Worm (Caenorhabditis elegans) whole organism, midembryonic: ENCODE results near the gene nhr-41.

Experiments
- flt-1 ChIP-seq: fragments of 200-800 bp; sonication (Bioruptor generic); IDR thresholded peaks from 2 replicates; pipeline ENCODE4 v1.3.6; 2022; ENCODE audit warnings: missing genetic modification characterization, missing compliant biosample characterization
- klf-2 ChIP-seq: fragments of 200-800 bp; sonication (Bioruptor generic); conservative IDR thresholded peaks from 2 replicates; pipeline ENCODE4 v1.3.6; 2022; ENCODE audit warnings: missing genetic modification reagents, missing genetic modification characterization, missing compliant biosample characterization
- med-1 ChIP-seq: sonication (generic microtip); optimal IDR thresholded peaks from 2 replicates; lab custom pipeline; 2017; ENCODE audit warnings: missing genetic modification characterization, mild to moderate bottlenecking, missing compliant biosample characterization, antibody characterized with exemption, missing genetic modification reagents; ENCODE audit not compliant: insufficient read depth
- ref-1 ChIP-seq: fragments of 200-800 bp; sonication (Bioruptor generic); conservative IDR thresholded peaks from 2 replicates; pipeline ENCODE4 v1.3.6; 2022; ENCODE audit warnings: missing genetic modification reagents, missing genetic modification characterization, missing compliant biosample characterization
- tab-1 ChIP-seq: fragments of 200-800 bp; sonication (Bioruptor generic); IDR thresholded peaks from 2 replicates; pipeline ENCODE4 v1.3.6; 2022; ENCODE audit warnings: missing genetic modification characterization, missing compliant biosample characterization

DNA sequence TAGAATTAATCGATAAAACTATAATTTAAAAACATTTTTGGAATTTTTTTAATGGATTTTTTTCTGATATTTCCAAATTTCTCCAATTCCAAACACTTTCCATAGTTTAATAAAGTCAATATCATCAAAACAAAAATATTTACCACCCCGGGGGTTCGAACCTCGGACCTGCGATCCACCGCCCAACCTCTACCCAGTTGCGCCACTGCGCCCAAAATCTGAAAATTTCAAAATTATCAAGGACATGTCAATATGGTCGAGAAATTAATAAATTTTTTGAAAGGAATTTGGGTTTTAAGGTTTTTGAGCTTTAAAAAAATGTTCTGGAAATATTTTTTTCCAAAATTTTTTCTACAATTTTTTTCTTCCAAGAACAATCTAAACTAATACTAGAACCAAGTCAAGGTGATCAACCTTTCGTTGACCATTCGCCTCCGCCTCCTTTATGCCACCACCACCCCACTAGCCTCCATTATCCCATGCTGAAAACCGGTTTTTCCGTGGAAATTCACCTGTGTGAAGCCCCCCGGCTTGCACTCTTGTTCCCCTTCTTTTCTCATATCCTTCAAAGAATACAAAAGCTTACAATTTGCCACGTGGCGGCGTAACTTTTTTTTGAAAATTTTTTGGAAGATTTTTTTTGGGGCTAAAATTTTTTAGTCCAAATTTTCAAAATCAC lies 4.3 kb upstream of the nhr-41 start:
- TF ChIP-seq klf-2 (GFP tag; lab: Robert Waterston, UW) (no peak), med-1 (GFP tag; lab: Kevin White, UChicago) (no peak), flt-1 (GFP tag; lab: Robert Waterston, UW) (no peak), tab-1 (no peak), ref-1 (GFP tag; lab: Robert Waterston, UW) (no peak)
